Worm (Caenorhabditis elegans) whole organism, L1 larva: ENCODE results near the gene F54B3.2.

Source experiments
- C04F5.9 ChIP-seq: sonication (generic microtip); optimal IDR thresholded peaks from 2 replicates; lab custom pipeline; 2016; ENCODE audit warnings: missing genetic modification characterization, missing compliant biosample characterization
- C16A3.4 ChIP-seq: fragments of 150-350 bp; optimal IDR thresholded peaks from 2 replicates; lab custom pipeline; 2014; ENCODE audit warnings: missing biosample characterization, missing genetic modification characterization
- F16B12.6 ChIP-seq: fragments of 150-350 bp; optimal IDR thresholded peaks from 2 replicates; lab custom pipeline; 2014; ENCODE audit warnings: missing biosample characterization, missing genetic modification characterization
- Y116A8C.19 ChIP-seq: sonication (generic microtip); optimal IDR thresholded peaks from 2 replicates; lab custom pipeline; 2016; ENCODE audit warnings: missing compliant biosample characterization, missing genetic modification characterization, borderline replicate concordance
- aha-1 ChIP-seq: fragments of 150-350 bp; optimal IDR thresholded peaks from 2 replicates; lab custom pipeline; 2014; ENCODE audit warnings: missing biosample characterization, missing genetic modification characterization
- alr-1 ChIP-seq: fragments of 200-800 bp; sonication (Bioruptor generic); optimal IDR thresholded peaks from 2 replicates; lab custom pipeline; 2018; ENCODE audit warnings: borderline replicate concordance, mild to moderate bottlenecking, missing genetic modification characterization, missing compliant biosample characterization
- blmp-1 ChIP-seq: fragments of 150-350 bp; optimal IDR thresholded peaks from 2 replicates; lab custom pipeline; 2014; ENCODE audit warnings: missing biosample characterization, missing genetic modification characterization
- ceh-63 ChIP-seq: fragments of 200-800 bp; sonication (Bioruptor generic); optimal IDR thresholded peaks from 2 replicates; lab custom pipeline; 2018; ENCODE audit warnings: mild to moderate bottlenecking, missing genetic modification characterization, missing compliant biosample characterization
- ceh-82 ChIP-seq, 3 experiments: fragments of 150-350 bp in 1 of 3; sonication (generic microtip) in 2 of 3; optimal IDR thresholded peaks; 2 replicates each; lab custom pipeline; 2014 to 2017; ENCODE audit warnings: missing biosample characterization in 3 of 3, missing genetic modification characterization in 3 of 3
- ceh-88 ChIP-seq: fragments of 200-800 bp; sonication (Bioruptor generic); IDR thresholded peaks from 2 replicates; pipeline ENCODE4 v1.3.6; 2022; ENCODE audit warnings: missing genetic modification characterization, missing compliant biosample characterization
- ces-1 ChIP-seq: fragments of 150-350 bp; optimal IDR thresholded peaks from 2 replicates; lab custom pipeline; 2014; ENCODE audit warnings: missing biosample characterization, missing genetic modification reagents, missing genetic modification characterization
- efl-1 ChIP-seq, 4 experiments: fragments of 150-350 bp; optimal IDR thresholded peaks in 3 of 4; peaks in 1 of 4; 1 replicate in 1 of 4; 2 replicates in 3 of 4; lab custom pipeline; 2014; ENCODE audit warnings: missing biosample characterization in 2 of 4, missing genetic modification characterization in 2 of 4, missing genetic modification reagents in 2 of 4
- efl-3 ChIP-seq: fragments of 200-800 bp; sonication (Bioruptor generic); optimal IDR thresholded peaks from 2 replicates; lab custom pipeline; 2018; ENCODE audit warnings: mild to moderate bottlenecking, missing genetic modification characterization, missing compliant biosample characterization
- egl-27 ChIP-seq, 2 experiments: fragments of 150-350 bp in 1 of 2; sonication (generic microtip); optimal IDR thresholded peaks; 3 replicates each; lab custom pipeline; 2017 to 2018; ENCODE audit warnings: missing biosample characterization in 2 of 2, missing genetic modification characterization in 2 of 2, missing genetic modification reagents in 2 of 2
- ets-5 ChIP-seq: fragments of 200-800 bp; sonication (Bioruptor generic); IDR thresholded peaks from 2 replicates; pipeline ENCODE4 v1.3.6; 2022; ENCODE audit warnings: missing genetic modification characterization, missing compliant biosample characterization
- hlh-17 ChIP-seq: fragments of 200-800 bp; sonication (Bioruptor generic); optimal IDR thresholded peaks from 2 replicates; lab custom pipeline; 2018; ENCODE audit warnings: missing genetic modification characterization, mild to moderate bottlenecking, missing compliant biosample characterization, moderate library complexity, borderline replicate concordance
- hlh-4 ChIP-seq: sonication (generic microtip); optimal IDR thresholded peaks from 2 replicates; lab custom pipeline; 2016; ENCODE audit warnings: mild to moderate bottlenecking, missing genetic modification characterization, missing compliant biosample characterization
- isw-1 ChIP-seq: fragments of 200-800 bp; sonication (Bioruptor generic); IDR thresholded peaks from 2 replicates; pipeline ENCODE4 v1.3.6; 2022; ENCODE audit warnings: missing genetic modification characterization, missing compliant biosample characterization
- jun-1 ChIP-seq: fragments of 150-350 bp; optimal IDR thresholded peaks from 2 replicates; lab custom pipeline; 2014; ENCODE audit warnings: missing biosample characterization, missing genetic modification reagents, missing genetic modification characterization
- lin-14 ChIP-seq: fragments of 200-800 bp; sonication (Bioruptor generic); optimal IDR thresholded peaks from 2 replicates; lab custom pipeline; 2018; ENCODE audit warnings: mild to moderate bottlenecking, missing genetic modification characterization, moderate library complexity, missing compliant biosample characterization
- lin-39 ChIP-seq: fragments of 150-350 bp; optimal IDR thresholded peaks from 2 replicates; lab custom pipeline; 2014; ENCODE audit warnings: missing biosample characterization, missing genetic modification reagents, missing genetic modification characterization
- lir-3 ChIP-seq: sonication (generic microtip); optimal IDR thresholded peaks from 2 replicates; lab custom pipeline; 2016; ENCODE audit warnings: mild to moderate bottlenecking, missing genetic modification characterization, moderate library complexity, missing compliant biosample characterization; ENCODE audit not compliant: poor library complexity
- lsy-2 ChIP-seq, 2 experiments: fragments of 150-350 bp; optimal IDR thresholded peaks; 2 replicates each; lab custom pipeline; 2014; ENCODE audit warnings: missing biosample characterization in 2 of 2, missing genetic modification characterization in 2 of 2
- mab-9 ChIP-seq: fragments of 200-800 bp; sonication (Bioruptor generic); IDR thresholded peaks from 2 replicates; pipeline ENCODE4 v1.3.6; 2022; ENCODE audit warnings: missing genetic modification reagents, missing genetic modification characterization, missing compliant biosample characterization
- mdl-1 ChIP-seq, 2 experiments: fragments of 150-350 bp; optimal IDR thresholded peaks; 2 replicates each; lab custom pipeline; 2014 to 2017; ENCODE audit warnings: missing biosample characterization in 2 of 2, missing genetic modification characterization in 2 of 2, inconsistent platforms in 1 of 2
- mep-1 ChIP-seq: fragments of 150-350 bp; optimal IDR thresholded peaks from 2 replicates; lab custom pipeline; 2014; ENCODE audit warnings: missing biosample characterization, missing genetic modification characterization
- nhr-11 ChIP-seq: fragments of 150-350 bp; optimal IDR thresholded peaks from 2 replicates; lab custom pipeline; 2014; ENCODE audit warnings: missing biosample characterization, missing genetic modification characterization
- nhr-19 ChIP-seq: fragments of 200-800 bp; sonication (Bioruptor generic); conservative IDR thresholded peaks from 2 replicates; pipeline ENCODE4 v1.3.6; 2022; ENCODE audit warnings: missing genetic modification characterization, missing compliant biosample characterization
- nhr-237 ChIP-seq: fragments of 150-350 bp; optimal IDR thresholded peaks from 2 replicates; lab custom pipeline; 2014; ENCODE audit warnings: missing biosample characterization, missing genetic modification characterization
- nhr-28 ChIP-seq: fragments of 150-350 bp; optimal IDR thresholded peaks from 2 replicates; lab custom pipeline; 2014; ENCODE audit warnings: missing biosample characterization, missing genetic modification characterization
- nhr-47 ChIP-seq: sonication (generic microtip); optimal IDR thresholded peaks from 2 replicates; lab custom pipeline; 2016; ENCODE audit warnings: mild to moderate bottlenecking, missing genetic modification characterization, moderate library complexity, missing compliant biosample characterization
- nhr-76 ChIP-seq: sonication (generic microtip); optimal IDR thresholded peaks from 2 replicates; lab custom pipeline; 2017; ENCODE audit warnings: missing biosample characterization, missing genetic modification characterization
- pqm-1 ChIP-seq: sonication (generic microtip); optimal IDR thresholded peaks from 3 replicates; lab custom pipeline; 2017; ENCODE audit warnings: missing biosample characterization, missing genetic modification characterization
- rnt-1 ChIP-seq: sonication (generic microtip); optimal IDR thresholded peaks from 2 replicates; lab custom pipeline; 2016; ENCODE audit warnings: mild to moderate bottlenecking, missing genetic modification characterization, moderate library complexity, missing compliant biosample characterization
- snpc-4 ChIP-seq: fragments of 150-350 bp; optimal IDR thresholded peaks from 2 replicates; lab custom pipeline; 2014; ENCODE audit warnings: missing biosample characterization, missing genetic modification characterization
- snu-23 ChIP-seq: sonication (generic microtip); optimal IDR thresholded peaks from 2 replicates; lab custom pipeline; 2016; ENCODE audit warnings: missing genetic modification characterization, missing compliant biosample characterization
- sptf-1 ChIP-seq: fragments of 150-350 bp; optimal IDR thresholded peaks from 2 replicates; lab custom pipeline; 2014; ENCODE audit warnings: missing biosample characterization, missing genetic modification characterization
- tlp-1 ChIP-seq: fragments of 150-350 bp; optimal IDR thresholded peaks from 2 replicates; lab custom pipeline; 2014; ENCODE audit warnings: missing biosample characterization, missing genetic modification characterization
- unc-130 ChIP-seq: fragments of 150-350 bp; optimal IDR thresholded peaks from 2 replicates; lab custom pipeline; 2017; ENCODE audit warnings: missing biosample characterization, missing genetic modification characterization, inconsistent platforms
- unc-86 ChIP-seq: sonication (generic microtip); optimal IDR thresholded peaks from 2 replicates; lab custom pipeline; 2016; ENCODE audit warnings: missing genetic modification characterization, missing compliant biosample characterization
- unc-98 ChIP-seq: fragments of 200-800 bp; sonication (Bioruptor generic); IDR thresholded peaks from 2 replicates; pipeline ENCODE4 v1.3.6; 2022; ENCODE audit warnings: missing genetic modification characterization, missing compliant biosample characterization
- vab-15 ChIP-seq: sonication (generic microtip); optimal IDR thresholded peaks from 2 replicates; lab custom pipeline; 2017; ENCODE audit warnings: missing genotype, mild to moderate bottlenecking, missing genetic modification characterization, missing compliant biosample characterization
- xbp-1 ChIP-seq: sonication (generic microtip); optimal IDR thresholded peaks from 2 replicates; lab custom pipeline; 2016; ENCODE audit warnings: missing genetic modification characterization, missing compliant biosample characterization
- zip-4 ChIP-seq: fragments of 200-800 bp; sonication (Bioruptor generic); optimal IDR thresholded peaks from 2 replicates; lab custom pipeline; 2018; ENCODE audit warnings: mild to moderate bottlenecking, missing genetic modification characterization, moderate library complexity, missing compliant biosample characterization
- ztf-11 ChIP-seq, 2 experiments: sonication (generic microtip); optimal IDR thresholded peaks; 2 replicates each; lab custom pipeline; 2016 to 2017; ENCODE audit warnings: missing genetic modification characterization in 2 of 2, missing biosample characterization in 1 of 2, missing compliant biosample characterization in 1 of 2

The F54B3.2 gene

ce11 chrII:10303663-10304115, 33.7 kb upstream of the F54B3.2 start, which contains the start of gene vha-9 (continued):
- TF ChIP-seq ceh-63 (GFP tag; lab: Kevin White, UChicago) (no peak), mdl-1 (tag; optimal IDR thresholded peaks at IDR 0.05; lab: Kevin White, UChicago) (peak in 1 of 2 experiments; percentile 57), blmp-1 (tag; lab: Kevin White, UChicago) (peak; percentile 45), mep-1 (tag; lab: Kevin White, UChicago) (peak; percentile 25), aha-1 (no peak), nhr-47 (tag; lab: Kevin White, UChicago) (peak; percentile 76), isw-1 (GFP tag; lab: Robert Waterston, UW) (peak; percentile 48), ces-1 (GFP tag; lab: Kevin White, UChicago) (peak; percentile 34), tlp-1 (tag; lab: Kevin White, UChicago) (no peak), unc-98 (GFP tag; lab: Robert Waterston, UW) (no peak), ztf-11 (tag; optimal IDR thresholded peaks at IDR 0.05; lab: Kevin White, UChicago) (peak in 1 of 2 experiments; percentile 59), lir-3 (tag; lab: Kevin White, UChicago) (peak; percentile 31), Y116A8C.19 (tag; lab: Kevin White, UChicago) (no peak), efl-1 (optimal IDR thresholded peaks at IDR 0.05; lab: Kevin White, UChicago) (peak; percentile 58 to 77), efl-1 (GFP tag; optimal IDR thresholded peaks at IDR 0.05 in 1 of 2; lab: Kevin White, UChicago) (peak; percentile 71 to 97), ceh-88 (GFP tag; lab: Robert Waterston, UW) (peak; percentile 35; the same call in 1 of the 2 replicates), efl-3 (GFP tag; lab: Kevin White, UChicago) (no peak), nhr-76 (tag; lab: Kevin White, UChicago) (no peak), mab-9 (GFP tag; lab: Robert Waterston, UW) (no peak), lin-14 (GFP tag; lab: Kevin White, UChicago) (peak; percentile 81), nhr-237 (tag; lab: Kevin White, UChicago) (no peak), zip-4 (GFP tag; lab: Kevin White, UChicago) (no peak), xbp-1 (tag; lab: Kevin White, UChicago) (peak; percentile 70), snu-23 (GFP tag; lab: Kevin White, UChicago) (peak; percentile 82), hlh-17 (GFP tag; lab: Kevin White, UChicago) (no peak), ceh-82 (tag; optimal IDR thresholded peaks at IDR 0.05; lab: Kevin White, UChicago) (peak; percentile 44 to 63 (median 61)), nhr-28 (no peak), lsy-2 (tag; optimal IDR thresholded peaks at IDR 0.05; lab: Kevin White, UChicago) (peak; percentile 61 to 78), pqm-1 (tag; lab: Kevin White, UChicago) (no peak), vab-15 (no peak), nhr-11 (tag; lab: Kevin White, UChicago) (no peak), F16B12.6 (tag; lab: Kevin White, UChicago) (peak; percentile 52), sptf-1 (tag; lab: Kevin White, UChicago) (no peak), nhr-19 (GFP tag; lab: Robert Waterston, UW) (peak; percentile 57), C16A3.4 (tag; lab: Kevin White, UChicago) (peak; percentile 66), hlh-4 (no peak), unc-130 (tag; lab: Kevin White, UChicago) (peak; percentile 78), alr-1 (no peak), C04F5.9 (peak; percentile 14), rnt-1 (peak; percentile 74), snpc-4 (tag; lab: Kevin White, UChicago) (peak; percentile 37), ets-5 (GFP tag; lab: Robert Waterston, UW) (no peak), jun-1 (tag; lab: Kevin White, UChicago) (no peak), lin-39 (tag; lab: Kevin White, UChicago) (no peak), unc-86 (tag; lab: Kevin White, UChicago) (peak; percentile 57), egl-27 (tag; optimal IDR thresholded peaks at IDR 0.05; lab: Kevin White, UChicago) (no peak)
